1 fruit fly cellular context compared by ENCODE assay signal in the genomic region with DNA sequence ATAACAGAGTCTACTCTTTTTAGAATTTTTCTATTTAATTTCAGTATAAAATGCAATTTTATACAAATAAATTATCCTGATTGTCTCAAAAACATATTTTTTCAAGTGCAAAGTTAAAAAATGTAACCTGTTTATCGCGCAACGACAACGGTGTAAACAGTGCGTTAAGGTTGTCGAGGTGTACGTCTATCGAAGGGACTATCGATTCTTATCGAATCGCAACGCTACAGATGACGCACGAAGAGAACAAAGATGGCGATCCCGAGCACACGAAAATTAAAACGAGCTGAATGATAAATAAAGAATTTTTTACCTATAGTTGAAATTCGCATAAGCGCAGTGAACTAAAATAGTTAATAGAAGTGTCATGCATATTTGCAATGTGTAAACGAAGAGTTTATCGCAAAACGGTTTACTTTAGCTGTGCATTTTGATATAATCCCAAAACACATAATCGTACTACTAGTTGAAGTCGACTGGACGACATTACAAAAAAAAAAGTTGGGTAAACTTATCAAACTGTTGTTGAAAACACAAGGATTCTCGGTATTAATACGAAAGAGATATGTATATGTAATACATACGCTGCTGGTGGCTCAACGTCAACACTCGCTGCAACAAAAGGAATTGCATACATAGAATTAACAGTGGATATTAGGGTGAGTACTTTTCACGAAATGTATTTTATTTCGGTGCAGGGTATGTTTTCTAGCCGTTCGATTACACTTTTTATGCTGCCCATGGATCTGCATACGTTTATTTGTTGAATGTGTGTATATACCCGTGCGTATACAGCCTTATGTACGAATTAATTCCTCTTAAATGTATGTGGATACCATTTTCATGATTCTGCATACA.
A peak's percentile ranks its signal among the peaks of the same experiment; 100 is the strongest.
TF ChIP-seq lines count a peak whose summit lies in the region.

A gene (plus strand): TSS at position 237 of the 858 bp plus-strand sequence.

TF ChIP-seq in whole organism, embryonic, 481 proteins besides CTCF, POLR2A, EP300 and RAD21 (continued from another document and continues in another):
- TF ChIP-seq CG1792 (GFP tag; optimal IDR thresholded peaks at IDR 0.05; lab: Kevin White, UChicago) (peak; percentile 34), CG33213 (GFP tag; optimal IDR thresholded peaks at IDR 0.05; lab: Kevin White, UChicago) (peak; percentile 22), CG13287 (GFP tag; IDR thresholded peaks at IDR 0.05; lab: Robert Waterston, UW; ENCODE audit: partially characterized antibody) (peak; percentile 64), CG4424 (GFP tag; optimal IDR thresholded peaks at IDR 0.05; lab: Kevin White, UChicago) (peak; percentile 55), hb (GFP tag; IDR thresholded peaks at IDR 0.05; lab: Robert Waterston, UW; ENCODE audit: partially characterized antibody) (no peak), CG10543 (GFP tag; optimal IDR thresholded peaks at IDR 0.05; lab: Kevin White, UChicago) (peak; percentile 21), sr (GFP tag; IDR thresholded peaks at IDR 0.05; lab: Robert Waterston, UW) (no peak), CG1529 (GFP tag; optimal IDR thresholded peaks at IDR 0.05; lab: Kevin White, UChicago) (no peak), seq (GFP tag; IDR thresholded peaks at IDR 0.05; lab: Robert Waterston, UW) (no peak; the same call in 1 of the 2 replicates), wek (GFP tag; optimal IDR thresholded peaks at IDR 0.05; lab: Kevin White, UChicago) (peak; percentile 15), row (GFP tag; IDR thresholded peaks at IDR 0.05; lab: Robert Waterston, UW) (peak; percentile 85), CG31388 (GFP tag; optimal IDR thresholded peaks at IDR 0.05; lab: Kevin White, UChicago) (peak; percentile 7), bigmax (GFP tag; optimal IDR thresholded peaks at IDR 0.05; lab: Kevin White, UChicago) (peak; percentile 32), ash1 (GFP tag; optimal IDR thresholded peaks at IDR 0.05; lab: Kevin White, UChicago) (peak; percentile 6), sug (tag; optimal IDR thresholded peaks at IDR 0.05; lab: Kevin White, UChicago) (peak; percentile 75), CG7963 (GFP tag; IDR thresholded peaks at IDR 0.05; lab: Robert Waterston, UW; ENCODE audit: partially characterized antibody) (peak; percentile 44; the same call in 1 of the 3 replicates), cas (GFP tag; IDR thresholded peaks at IDR 0.05; lab: Robert Waterston, UW) (no peak), CG42726 (GFP tag; IDR thresholded peaks at IDR 0.05; lab: Robert Waterston, UW; ENCODE audit: partially characterized antibody) (no peak), YL-1 (GFP tag; optimal IDR thresholded peaks at IDR 0.05; lab: Kevin White, UChicago) (peak; percentile 89), HLHmδ (GFP tag; optimal IDR thresholded peaks at IDR 0.05; lab: Kevin White, UChicago) (no peak), Pdp1 (GFP tag; optimal IDR thresholded peaks at IDR 0.05; lab: Kevin White, UChicago) (peak; percentile 33 to 69), MBD-R2 (GFP tag; IDR thresholded peaks at IDR 0.05; lab: Robert Waterston, UW) (peak; percentile 61), CG13424 (tag; optimal IDR thresholded peaks at IDR 0.05; lab: Kevin White, UChicago) (peak; percentile 64), stwl (tag; optimal IDR thresholded peaks at IDR 0.05; lab: Kevin White, UChicago) (peak; percentile 65), CG7357 (GFP tag; IDR thresholded peaks at IDR 0.05; lab: Robert Waterston, UW) (peak; percentile 97), Max (GFP tag; optimal IDR thresholded peaks at IDR 0.05; lab: Kevin White, UChicago) (peak; percentile 5), CG14965 (GFP tag; optimal IDR thresholded peaks at IDR 0.05; lab: Kevin White, UChicago; ENCODE audit: borderline replicate concordance) (no peak), Stat92E (GFP tag; optimal IDR thresholded peaks at IDR 0.05; lab: Kevin White, UChicago) (no peak), Xrp1 (GFP tag; IDR thresholded peaks at IDR 0.05; lab: Robert Waterston, UW) (peak; percentile 63), pros (GFP tag; optimal IDR thresholded peaks at IDR 0.05; lab: Kevin White, UChicago) (no peak), dati (GFP tag; IDR thresholded peaks at IDR 0.05; lab: Robert Waterston, UW) (no peak), Neu2 (GFP tag; optimal IDR thresholded peaks at IDR 0.05; lab: Kevin White, UChicago; ENCODE audit: borderline replicate concordance) (no peak), CG17612 (GFP tag; IDR thresholded peaks at IDR 0.05; lab: Robert Waterston, UW) (no peak), nom (GFP tag; optimal IDR thresholded peaks at IDR 0.05; lab: Kevin White, UChicago) (peak; percentile 15), pum (GFP tag; optimal IDR thresholded peaks at IDR 0.05; lab: Kevin White, UChicago) (peak; percentile 56), vfl (GFP tag; optimal IDR thresholded peaks at IDR 0.05; lab: Kevin White, UChicago) (peak; percentile 53), nerfin-1 (tag; optimal IDR thresholded peaks at IDR 0.05; lab: Kevin White, UChicago) (peak; percentile 31), CG11456 (GFP tag; IDR thresholded peaks at IDR 0.05; lab: Robert Waterston, UW) (no peak; the same call in 2 of the 3 replicates), BtbVII (GFP tag; optimal IDR thresholded peaks at IDR 0.05; lab: Kevin White, UChicago) (peak; percentile 19), kni (GFP tag; optimal IDR thresholded peaks at IDR 0.05; lab: Kevin White, UChicago) (no peak), CoRest (tag; optimal IDR thresholded peaks at IDR 0.05; lab: Kevin White, UChicago) (peak; percentile 73), Adf1 (GFP tag; IDR thresholded peaks at IDR 0.05; lab: Robert Waterston, UW) (no peak), ttk (GFP tag; IDR thresholded peaks at IDR 0.05; lab: Robert Waterston, UW) (0 out of 2 replicates have a peak, but pooled peaks have one; percentile 19), gro (GFP tag; optimal IDR thresholded peaks at IDR 0.05; lab: Kevin White, UChicago) (peak; percentile 61), CG10565 (GFP tag; optimal IDR thresholded peaks at IDR 0.05; lab: Kevin White, UChicago) (no peak), CG34224 (GFP tag; IDR thresholded peaks at IDR 0.05; lab: Robert Waterston, UW; ENCODE audit: partially characterized antibody) (peak; percentile 68), CG6765 (GFP tag; optimal IDR thresholded peaks at IDR 0.05; lab: Kevin White, UChicago) (peak; percentile 25), kay (GFP tag; optimal IDR thresholded peaks at IDR 0.05; lab: Kevin White, UChicago) (peak; percentile 95), CG3726 (GFP tag; IDR thresholded peaks at IDR 0.05; lab: Robert Waterston, UW) (no peak), odd (GFP tag; optimal IDR thresholded peaks at IDR 0.05; lab: Kevin White, UChicago) (peak; percentile 23), Six4 (GFP tag; optimal IDR thresholded peaks at IDR 0.05; lab: Kevin White, UChicago) (peak; percentile 15), corto (GFP tag; optimal IDR thresholded peaks at IDR 0.05; lab: Kevin White, UChicago) (no peak), CG7556 (GFP tag; optimal IDR thresholded peaks at IDR 0.05; lab: Kevin White, UChicago) (peak; percentile 25), CG10654 (GFP tag; optimal IDR thresholded peaks at IDR 0.05; lab: Kevin White, UChicago) (peak; percentile 64), hkb (optimal IDR thresholded peaks at IDR 0.05; lab: Kevin White, UChicago) (no peak), hkb (GFP tag; IDR thresholded peaks at IDR 0.05; lab: Robert Waterston, UW) (peak; percentile 54), CG6683 (GFP tag; optimal IDR thresholded peaks at IDR 0.05; lab: Kevin White, UChicago) (no peak), tx (GFP tag; optimal IDR thresholded peaks at IDR 0.05; lab: Kevin White, UChicago) (peak; percentile 44), ase (GFP tag; IDR thresholded peaks at IDR 0.05; lab: Robert Waterston, UW) (peak; percentile 42; the same call in 1 of the 3 replicates), Taf1 (GFP tag; IDR thresholded peaks at IDR 0.05; lab: Robert Waterston, UW) (no peak), Optix (GFP tag; IDR thresholded peaks at IDR 0.05; lab: Robert Waterston, UW) (no peak), sim (GFP tag; IDR thresholded peaks at IDR 0.05; lab: Robert Waterston, UW) (no peak), mirr (GFP tag; optimal IDR thresholded peaks at IDR 0.05; lab: Kevin White, UChicago) (no peak), ftz-f1 (GFP tag; optimal IDR thresholded peaks at IDR 0.05; lab: Kevin White, UChicago) (no peak), Dp (GFP tag; optimal IDR thresholded peaks at IDR 0.05; lab: Kevin White, UChicago) (peak; percentile 14), unpg (GFP tag; optimal IDR thresholded peaks at IDR 0.05; lab: Kevin White, UChicago) (peak; percentile 52), CG8478 (optimal IDR thresholded peaks at IDR 0.05; lab: Kevin White, UChicago) (no peak), Spps (tag; optimal IDR thresholded peaks at IDR 0.05; lab: Kevin White, UChicago) (peak; percentile 23), CG16815 (GFP tag; optimal IDR thresholded peaks at IDR 0.05; lab: Kevin White, UChicago) (peak; percentile 19), CG8089 (GFP tag; optimal IDR thresholded peaks at IDR 0.05; lab: Kevin White, UChicago) (peak; percentile 32), hbn (GFP tag; IDR thresholded peaks at IDR 0.05; lab: Robert Waterston, UW; ENCODE audit: partially characterized antibody) (peak; percentile 41), crp (GFP tag; optimal IDR thresholded peaks at IDR 0.05; lab: Kevin White, UChicago) (peak in 1 of 2 experiments; percentile 55), nmo (GFP tag; optimal IDR thresholded peaks at IDR 0.05; lab: Kevin White, UChicago) (peak; percentile 73), CG18011 (GFP tag; optimal IDR thresholded peaks at IDR 0.05; lab: Kevin White, UChicago) (peak; percentile 20), CG10267 (tag; optimal IDR thresholded peaks at IDR 0.05; lab: Kevin White, UChicago) (peak; percentile 64), fd64A (GFP tag; optimal IDR thresholded peaks at IDR 0.05; lab: Kevin White, UChicago) (no peak), H2.0 (GFP tag; IDR thresholded peaks at IDR 0.05; lab: Robert Waterston, UW) (peak; percentile 60), CG17385 (GFP tag; optimal IDR thresholded peaks at IDR 0.05; lab: Kevin White, UChicago) (peak; percentile 26), CG1024 (GFP tag; IDR thresholded peaks at IDR 0.05; lab: Robert Waterston, UW) (peak; percentile 96), CG15073 (GFP tag; optimal IDR thresholded peaks at IDR 0.05; lab: Kevin White, UChicago) (no peak), CG6254 (GFP tag; optimal IDR thresholded peaks at IDR 0.05; lab: Kevin White, UChicago) (no peak), ro (GFP tag; IDR thresholded peaks at IDR 0.05; lab: Robert Waterston, UW) (no peak), ci (GFP tag; IDR thresholded peaks at IDR 0.05; lab: Robert Waterston, UW) (peak; percentile 81; the same call in 2 of the 3 replicates), trh (GFP tag; optimal IDR thresholded peaks at IDR 0.05; lab: Kevin White, UChicago) (no peak), BEAF-32 (GFP tag; optimal IDR thresholded peaks at IDR 0.05; lab: Kevin White, UChicago) (peak; percentile 69), ssp (GFP tag; IDR thresholded peaks at IDR 0.05; lab: Robert Waterston, UW) (peak; percentile 98), CG33557 (GFP tag; optimal IDR thresholded peaks at IDR 0.05; lab: Kevin White, UChicago) (peak; percentile 18), CG18262 (tag; optimal IDR thresholded peaks at IDR 0.05; lab: Kevin White, UChicago) (peak; percentile 58), Doc3 (GFP tag; IDR thresholded peaks at IDR 0.05; lab: Robert Waterston, UW; ENCODE audit: partially characterized antibody) (no peak), CG15696 (tag; optimal IDR thresholded peaks at IDR 0.05; lab: Kevin White, UChicago) (peak; percentile 28), CG3163 (GFP tag; optimal IDR thresholded peaks at IDR 0.05; lab: Kevin White, UChicago) (no peak), Hr51 (GFP tag; optimal IDR thresholded peaks at IDR 0.05; lab: Kevin White, UChicago) (peak; percentile 39 to 46), unc-4 (GFP tag; IDR thresholded peaks at IDR 0.05; lab: Robert Waterston, UW; ENCODE audit: partially characterized antibody) (peak; percentile 54; the same call in 1 of the 2 replicates), CG8388 (GFP tag; optimal IDR thresholded peaks at IDR 0.05; lab: Kevin White, UChicago) (peak; percentile 21), Dll (GFP tag; IDR thresholded peaks at IDR 0.05; lab: Robert Waterston, UW; ENCODE audit: partially characterized antibody) (peak; percentile 46; the same call in 2 of the 4 replicates), crol (GFP tag; IDR thresholded peaks at IDR 0.05; lab: Robert Waterston, UW) (no peak), CG14710 (tag; optimal IDR thresholded peaks at IDR 0.05; lab: Kevin White, UChicago) (peak; percentile 74), Dad (GFP tag; optimal IDR thresholded peaks at IDR 0.05; lab: Kevin White, UChicago) (peak; percentile 45), CG30020 (tag; optimal IDR thresholded peaks at IDR 0.05; lab: Kevin White, UChicago) (peak; percentile 99), chinmo (GFP tag; IDR thresholded peaks at IDR 0.05; lab: Robert Waterston, UW; ENCODE audit: partially characterized antibody) (0 out of 4 replicates have a peak, but pooled peaks have one; percentile 52), CG8290 (GFP tag; optimal IDR thresholded peaks at IDR 0.05; lab: Kevin White, UChicago) (peak; percentile 80), CG8290 (tag; optimal IDR thresholded peaks at IDR 0.05; lab: Kevin White, UChicago) (peak in 1 of 2 experiments; percentile 89), CG17328 (GFP tag; IDR thresholded peaks at IDR 0.05; lab: Robert Waterston, UW) (peak; percentile 55), aop (GFP tag; IDR thresholded peaks at IDR 0.05; lab: Robert Waterston, UW) (no peak), NK7.1 (GFP tag; optimal IDR thresholded peaks at IDR 0.05; lab: Kevin White, UChicago) (no peak), tna (GFP tag; IDR thresholded peaks at IDR 0.05; lab: Robert Waterston, UW; ENCODE audit: partially characterized antibody) (peak; percentile 13; the same call in 1 of the 2 replicates), CG3838 (GFP tag; optimal IDR thresholded peaks at IDR 0.05; lab: Kevin White, UChicago) (no peak), h (optimal IDR thresholded peaks at IDR 0.05; lab: Kevin White, UChicago) (no peak), CG12236 (GFP tag; optimal IDR thresholded peaks at IDR 0.05; lab: Kevin White, UChicago) (peak; percentile 48), br (optimal IDR thresholded peaks at IDR 0.05; lab: Kevin White, UChicago) (no peak), fd102C (GFP tag; optimal IDR thresholded peaks at IDR 0.05; lab: Kevin White, UChicago) (no peak), CG5245 (GFP tag; optimal IDR thresholded peaks at IDR 0.05; lab: Kevin White, UChicago) (peak; percentile 9), CG15514 (GFP tag; optimal IDR thresholded peaks at IDR 0.05; lab: Kevin White, UChicago) (peak; percentile 81), CG11695 (GFP tag; IDR thresholded peaks at IDR 0.05; lab: Robert Waterston, UW) (0 out of 3 replicates have a peak, but pooled peaks have one; percentile 38), Sox100B (GFP tag; optimal IDR thresholded peaks at IDR 0.05; lab: Kevin White, UChicago) (peak; percentile 51), ken (GFP tag; IDR thresholded peaks at IDR 0.05; lab: Robert Waterston, UW) (peak; percentile 49; the same call in 1 of the 3 replicates), ab (GFP tag; optimal IDR thresholded peaks at IDR 0.05; lab: Kevin White, UChicago) (no peak), Dip2 (GFP tag; IDR thresholded peaks at IDR 0.05; lab: Robert Waterston, UW) (no peak)
